Worm (Caenorhabditis elegans) whole organism, L4/young adult: Measurements from ENCODE around the gene mboa-3.

Experiments used
- W03F9.2 ChIP-seq: fragments of 150-350 bp; optimal IDR thresholded peaks from 2 replicates; lab custom pipeline; 2014; ENCODE audit warnings: missing biosample characterization, missing genetic modification characterization
- dao-5 ChIP-seq: sonication (generic microtip); optimal IDR thresholded peaks from 2 replicates; lab custom pipeline; 2016; ENCODE audit warnings: missing genotype, missing genetic modification characterization, moderate library complexity, missing compliant biosample characterization
- him-1 ChIP-seq: sonication (generic microtip); optimal IDR thresholded peaks from 2 replicates; lab custom pipeline; 2016; ENCODE audit warnings: missing genotype, missing genetic modification reagents, missing genetic modification characterization, missing compliant biosample characterization

The mboa-3 gene

ce11 chrX:5517063-5517462 is 5.6 kb downstream of the mboa-3 start, which contains the start of gene T23F2.5:
T23F2.5 (minus strand) TSS chrX:5517163.
- no peak for TF ChIP-seq him-1 (tag; lab: Kevin White, UChicago)
- no peak for TF ChIP-seq W03F9.2 (tag; lab: Kevin White, UChicago)
- no peak for TF ChIP-seq dao-5

DNA sequence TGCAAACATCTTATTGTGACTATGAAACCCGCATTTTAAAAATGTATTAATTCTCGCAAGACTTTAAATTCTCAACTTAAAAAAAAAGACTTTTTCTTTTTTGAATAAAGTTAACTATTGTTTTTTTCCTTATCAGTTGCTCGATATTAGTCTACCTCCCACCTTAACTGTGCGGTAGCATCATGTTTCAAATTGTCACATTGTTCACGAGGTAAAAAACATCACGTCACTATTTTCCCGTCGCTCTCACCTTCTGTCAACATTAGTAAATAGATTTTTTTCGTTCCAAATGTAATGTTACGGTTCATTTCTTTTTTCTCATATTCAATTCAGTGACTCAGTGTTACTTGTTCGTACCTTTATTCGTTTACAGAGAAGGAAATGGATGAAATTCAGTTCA is 6.3 kb downstream of the mboa-3 start:
- TF ChIP-seq him-1 (tag; lab: Kevin White, UChicago) (no peak), W03F9.2 (tag; lab: Kevin White, UChicago) (no peak), dao-5 (no peak)

ce11 chrX:5515459-5515858 is 7.2 kb downstream of the mboa-3 start:
- TF ChIP-seq dao-5 = no peak
- no peak for TF ChIP-seq W03F9.2 (tag; lab: Kevin White, UChicago)
- TF ChIP-seq him-1 (tag; lab: Kevin White, UChicago) = no peak

ce11 chrX:5514984-5515383 is 7.6 kb downstream of the mboa-3 start, which contains the start of gene T23F2.4:
T23F2.4 (minus strand) TSS chrX:5515084.
- no peak for TF ChIP-seq him-1 (tag; lab: Kevin White, UChicago)
- no peak for TF ChIP-seq W03F9.2 (tag; lab: Kevin White, UChicago)
- no peak for TF ChIP-seq dao-5

ce11 chrX:5514346-5514745 is 8.3 kb downstream of the mboa-3 start:
- TF ChIP-seq him-1 (tag; lab: Kevin White, UChicago) (no peak), dao-5 (no peak), W03F9.2 (tag; lab: Kevin White, UChicago) (no peak)

DNA sequence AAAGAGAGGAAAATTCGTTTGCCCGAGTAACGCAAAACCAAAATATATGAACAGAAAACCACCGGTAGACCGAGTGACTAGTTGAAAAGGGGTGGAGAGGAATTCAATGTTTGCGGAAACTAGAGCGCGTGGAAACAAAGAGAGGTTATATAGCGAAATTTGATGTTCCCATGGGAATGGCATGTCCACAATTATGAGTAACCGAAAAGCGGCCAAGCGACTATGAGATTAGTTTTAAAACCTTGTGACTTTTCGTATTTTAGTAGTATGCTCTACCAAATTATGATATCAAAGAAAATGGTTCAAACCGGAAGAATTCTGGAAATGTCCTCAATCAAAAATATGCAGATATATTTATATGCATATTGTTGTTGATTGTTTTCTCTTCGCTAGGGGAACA is 9.9 kb downstream of the mboa-3 start:
- no peak for TF ChIP-seq him-1 (tag; lab: Kevin White, UChicago)
- no peak for TF ChIP-seq W03F9.2 (tag; lab: Kevin White, UChicago)
- no peak for TF ChIP-seq dao-5

DNA sequence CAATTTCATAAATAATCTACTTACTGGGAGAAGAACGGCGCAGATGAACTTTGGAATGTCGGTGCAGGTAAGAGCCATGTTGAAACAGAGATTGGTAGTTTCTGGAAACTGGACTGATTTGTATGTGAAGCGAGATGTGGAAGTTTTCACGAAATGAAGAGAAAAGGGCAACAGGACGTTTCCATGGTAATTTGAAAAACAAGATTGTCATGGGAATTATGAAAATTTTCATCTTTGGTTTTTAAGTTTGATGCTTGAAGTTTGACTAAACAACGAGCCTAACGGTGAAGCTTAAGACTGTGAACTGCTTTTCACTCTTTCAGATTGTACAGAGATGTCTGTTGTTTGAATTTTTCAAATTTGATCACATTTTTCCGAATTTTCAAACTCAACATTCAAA is 10.4 kb downstream of the mboa-3 start, which contains the start of gene T23F2.3:
Gene T23F2.3, minus strand, starts transcription at position 101 of the 400 bp plus-strand sequence.
- TF ChIP-seq dao-5 = no peak
- no peak for TF ChIP-seq W03F9.2 (tag; lab: Kevin White, UChicago)
- TF ChIP-seq him-1 (tag; lab: Kevin White, UChicago) = no peak

DNA sequence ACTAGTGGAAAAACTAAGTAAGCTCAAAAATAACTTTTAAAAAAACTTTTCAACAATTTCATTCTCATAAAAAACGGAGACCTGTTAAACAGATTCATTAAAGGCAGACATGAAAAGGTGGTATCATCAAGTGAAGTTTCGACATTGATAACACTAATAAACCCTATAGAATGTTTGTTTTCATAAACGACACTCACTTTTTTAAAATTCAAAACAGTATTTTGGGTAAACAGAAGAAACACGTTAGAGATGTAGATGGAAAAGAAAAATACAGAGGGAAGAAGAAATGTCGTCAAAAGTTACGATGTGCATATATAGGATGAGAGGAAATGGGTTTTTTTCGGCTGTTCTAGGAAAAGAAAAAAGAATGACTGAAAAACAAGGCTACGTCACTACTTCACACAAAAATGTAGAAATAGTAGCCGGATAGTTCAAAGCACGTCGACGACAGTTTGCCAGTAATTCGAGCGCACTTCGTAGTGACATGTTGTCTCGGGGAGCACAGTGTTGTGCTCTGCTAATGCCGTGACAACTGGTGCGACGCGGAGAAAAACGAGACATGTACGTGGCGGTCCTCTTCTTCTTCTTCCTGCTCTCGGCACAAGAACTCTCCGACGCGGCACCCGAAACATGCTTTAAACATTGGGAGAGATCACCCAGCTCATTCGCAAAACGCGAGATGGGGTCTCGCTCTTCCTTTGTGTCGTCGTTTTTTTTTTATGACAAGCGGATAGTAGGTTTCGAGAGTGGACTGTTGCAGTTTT is 13.3 kb downstream of the mboa-3 start:
- TF ChIP-seq him-1 (tag; lab: Kevin White, UChicago) (no peak), dao-5 (no peak), W03F9.2 (tag; lab: Kevin White, UChicago) (no peak)

ce11 chrX:5507926-5508325 is 14.7 kb downstream of the mboa-3 start:
- TF ChIP-seq him-1 (tag; lab: Kevin White, UChicago) (no peak), W03F9.2 (tag; lab: Kevin White, UChicago) (no peak), dao-5 (no peak)

- TF ChIP-seq him-1 (tag; lab: Kevin White, UChicago) (no peak), W03F9.2 (tag; lab: Kevin White, UChicago) (no peak), dao-5 (no peak)
Observed at ce11 chrX:5506432-5506977, 16.1 kb downstream of the mboa-3 start.

DNA sequence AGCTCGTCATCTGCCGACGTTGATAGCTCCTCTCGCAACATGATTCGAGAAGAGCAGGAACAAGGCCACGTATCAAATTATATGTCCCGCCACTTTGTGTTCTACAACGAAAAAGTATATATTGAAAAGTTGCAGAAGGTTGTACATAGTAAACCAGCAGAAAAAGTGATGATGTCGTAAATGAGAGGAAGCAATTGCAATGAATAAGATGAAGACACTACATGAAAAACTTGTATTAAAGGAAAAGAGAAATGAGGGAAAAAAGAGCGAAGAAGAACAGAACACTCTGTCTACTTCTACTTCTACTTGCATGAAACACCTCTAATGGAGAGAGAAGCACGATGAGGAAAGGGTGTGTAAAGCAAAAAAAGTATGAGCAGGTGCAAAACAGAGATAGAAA is 17.5 kb downstream of the mboa-3 start, which contains the start of gene T23F2.2:
Gene T23F2.2, minus strand, starts transcription at position 101 of the 400 bp plus-strand sequence.
- TF ChIP-seq him-1 (tag; lab: Kevin White, UChicago) (no peak), W03F9.2 (tag; lab: Kevin White, UChicago) (no peak), dao-5 (no peak)

- TF ChIP-seq him-1 (tag; lab: Kevin White, UChicago) = no peak
- no peak for TF ChIP-seq W03F9.2 (tag; lab: Kevin White, UChicago)
- no peak for TF ChIP-seq dao-5
Observed at ce11 chrX:5492820-5493382, 29.7 kb downstream of the mboa-3 start, which contains the start of the genes bus-8A and bus-8B. bus-8A (plus strand) TSS chrX:5492915. bus-8B (plus strand) TSS chrX:5493332.

DNA sequence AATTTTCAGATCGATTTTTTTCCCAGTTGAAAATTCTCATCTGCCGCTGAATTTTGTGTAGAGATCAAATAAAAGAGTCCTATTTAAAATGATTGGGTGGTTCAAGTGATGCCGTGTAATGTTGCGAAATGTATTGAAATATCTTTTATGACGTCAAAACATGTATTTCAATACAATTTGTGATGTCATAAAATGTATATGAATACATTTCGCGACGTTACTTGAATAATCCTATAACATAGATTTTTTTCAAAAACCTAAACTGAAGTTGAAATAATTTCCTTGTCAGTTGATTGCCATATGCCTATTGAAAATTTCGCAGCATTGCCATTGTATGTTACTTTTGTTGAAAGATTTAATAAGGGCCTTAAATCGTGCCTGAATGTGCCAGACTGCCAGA is 33.1 kb downstream of the mboa-3 start, which contains the start of gene F55D1.1:
Gene F55D1.1, plus strand, starts transcription at position 301 of the 400 bp plus-strand sequence.
- TF ChIP-seq W03F9.2 (tag; lab: Kevin White, UChicago) = no peak
- no peak for TF ChIP-seq dao-5
- TF ChIP-seq him-1 (tag; lab: Kevin White, UChicago) = no peak

DNA sequence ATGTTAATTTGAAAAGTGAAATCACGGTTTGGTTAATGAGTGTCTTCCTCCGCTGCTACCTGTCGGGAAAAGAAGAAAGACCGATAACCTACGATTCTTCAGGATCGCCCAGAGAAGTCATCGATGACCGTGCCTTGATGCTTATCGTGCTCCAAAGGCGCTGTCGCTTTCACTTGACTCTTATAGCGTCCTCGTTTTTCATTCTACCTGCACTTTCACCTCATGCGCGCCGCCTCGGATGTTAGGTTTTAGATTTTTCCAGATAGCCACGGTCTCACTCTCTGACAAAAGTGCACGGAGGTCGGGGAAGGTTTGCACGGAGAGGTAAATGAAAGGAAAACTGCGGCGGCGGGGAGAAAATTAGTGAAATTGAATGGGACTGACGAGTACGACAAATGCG is 33.8 kb downstream of the mboa-3 start:
- TF ChIP-seq dao-5 = no peak
- TF ChIP-seq W03F9.2 (tag; lab: Kevin White, UChicago) = no peak
- no peak for TF ChIP-seq him-1 (tag; lab: Kevin White, UChicago)
